Worm (Caenorhabditis elegans) whole organism, early embryonic: ENCODE measurements around the gene C25F9.11.

Source experiments
- B0310.2 ChIP-seq: sonication (generic microtip); optimal IDR thresholded peaks from 2 replicates; lab custom pipeline; 2016; ENCODE audit warnings: mild to moderate bottlenecking, missing genetic modification characterization, missing compliant biosample characterization
- F13C5.2 ChIP-seq: sonication (generic microtip); optimal IDR thresholded peaks from 2 replicates; lab custom pipeline; 2017; ENCODE audit warnings: mild to moderate bottlenecking, missing genetic modification characterization, inconsistent platforms, missing compliant biosample characterization
- aly-1 ChIP-seq: sonication (generic microtip); optimal IDR thresholded peaks from 2 replicates; lab custom pipeline; 2016; ENCODE audit warnings: missing genetic modification characterization, missing compliant biosample characterization
- ama-1 ChIP-seq: fragments of 150-350 bp; optimal IDR thresholded peaks from 2 replicates; lab custom pipeline; 2014
- ceh-13 ChIP-seq: fragments of 200-800 bp; sonication (Bioruptor generic); optimal IDR thresholded peaks from 2 replicates; lab custom pipeline; 2018; ENCODE audit warnings: mild to moderate bottlenecking, missing genetic modification characterization, missing compliant biosample characterization
- ceh-36 ChIP-seq: sonication (generic microtip); optimal IDR thresholded peaks from 2 replicates; lab custom pipeline; 2016; ENCODE audit warnings: missing genetic modification characterization, inconsistent platforms, missing compliant biosample characterization
- ets-7 ChIP-seq: sonication (generic microtip); optimal IDR thresholded peaks from 2 replicates; lab custom pipeline; 2016; ENCODE audit warnings: missing genotype, missing genetic modification characterization, missing compliant biosample characterization
- flt-1 ChIP-seq: fragments of 200-800 bp; sonication (Bioruptor generic); IDR thresholded peaks from 2 replicates; pipeline ENCODE4 v1.3.6; 2022; ENCODE audit warnings: missing genetic modification characterization, missing compliant biosample characterization
- hmbx-1 ChIP-seq: sonication (generic microtip); optimal IDR thresholded peaks from 2 replicates; lab custom pipeline; 2016; ENCODE audit warnings: mild to moderate bottlenecking, missing genetic modification characterization, missing compliant biosample characterization
- hmg-4 ChIP-seq: fragments of 200-800 bp; sonication (Bioruptor generic); optimal IDR thresholded peaks from 2 replicates; lab custom pipeline; 2018; ENCODE audit warnings: mild to moderate bottlenecking, missing genetic modification characterization, missing compliant biosample characterization
- hnd-1 ChIP-seq: sonication (generic microtip); optimal IDR thresholded peaks from 2 replicates; lab custom pipeline; 2016; ENCODE audit warnings: missing genetic modification characterization, missing compliant biosample characterization
- pes-1 ChIP-seq: fragments of 200-800 bp; sonication (Bioruptor generic); IDR thresholded peaks from 2 replicates; pipeline ENCODE4 v1.3.6; 2022; ENCODE audit warnings: missing genetic modification reagents, missing genetic modification characterization, missing compliant biosample characterization
- scrt-1 ChIP-seq: fragments of 200-800 bp; sonication (Bioruptor generic); IDR thresholded peaks from 2 replicates; pipeline ENCODE4 v1.3.6; 2022; ENCODE audit warnings: missing genetic modification characterization, missing compliant biosample characterization
- sea-1 ChIP-seq: fragments of 200-800 bp; sonication (Bioruptor generic); conservative IDR thresholded peaks from 2 replicates; pipeline ENCODE4 v1.3.6; 2022; ENCODE audit warnings: missing genetic modification characterization, missing compliant biosample characterization
- tbx-11 ChIP-seq: fragments of 200-800 bp; sonication (Bioruptor generic); IDR thresholded peaks from 2 replicates; pipeline ENCODE4 v1.3.6; 2022; ENCODE audit warnings: missing genetic modification characterization, missing compliant biosample characterization
- tbx-37 ChIP-seq: fragments of 200-800 bp; sonication (Bioruptor generic); conservative IDR thresholded peaks from 2 replicates; pipeline ENCODE4 v1.3.6; 2022; ENCODE audit warnings: missing genetic modification reagents, missing genetic modification characterization, missing compliant biosample characterization
- tra-4 ChIP-seq: sonication (generic microtip); optimal IDR thresholded peaks from 2 replicates; lab custom pipeline; 2017; ENCODE audit warnings: missing genetic modification characterization, missing compliant biosample characterization

The C25F9.11 gene

DNA sequence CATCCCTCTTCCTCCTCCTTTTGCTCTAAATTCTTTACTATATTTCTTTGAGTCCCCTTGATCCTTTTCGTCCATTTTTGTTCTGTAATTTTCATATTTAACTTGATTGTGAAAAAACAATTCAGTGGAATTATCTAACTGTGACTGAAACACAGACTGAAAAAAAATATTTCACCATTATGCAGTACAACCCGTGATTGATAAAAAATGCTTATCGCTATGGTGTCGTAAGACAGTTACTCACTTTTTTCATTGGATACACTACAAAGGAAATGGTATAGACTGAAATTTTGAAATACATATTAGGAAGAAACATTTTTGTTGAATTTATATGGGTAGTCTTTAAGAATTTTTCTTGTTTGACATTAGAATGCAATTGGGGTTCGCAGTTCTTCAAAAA lies 34.7 kb upstream of the C25F9.11 start, which contains the start of gene Y43F8B.23:
Gene Y43F8B.23 (minus strand): TSS at position 75 of the 400 bp plus-strand sequence.
- TF ChIP-seq hmbx-1 (no peak), flt-1 (GFP tag; lab: Robert Waterston, UW) (no peak), ceh-13 (GFP tag; lab: Kevin White, UChicago) (no peak), ceh-36 (no peak), tra-4 (tag; lab: Kevin White, UChicago) (no peak), hmg-4 (GFP tag; lab: Kevin White, UChicago) (no peak), aly-1 (tag; lab: Kevin White, UChicago) (no peak), B0310.2 (tag; lab: Kevin White, UChicago) (no peak), sea-1 (GFP tag; lab: Robert Waterston, UW) (no peak), F13C5.2 (no peak), ets-7 (tag; lab: Kevin White, UChicago) (no peak), scrt-1 (no peak), tbx-37 (GFP tag; lab: Robert Waterston, UW) (no peak), pes-1 (GFP tag; lab: Robert Waterston, UW) (no peak), ama-1 (lab: Kevin White, UChicago) (no peak)

DNA sequence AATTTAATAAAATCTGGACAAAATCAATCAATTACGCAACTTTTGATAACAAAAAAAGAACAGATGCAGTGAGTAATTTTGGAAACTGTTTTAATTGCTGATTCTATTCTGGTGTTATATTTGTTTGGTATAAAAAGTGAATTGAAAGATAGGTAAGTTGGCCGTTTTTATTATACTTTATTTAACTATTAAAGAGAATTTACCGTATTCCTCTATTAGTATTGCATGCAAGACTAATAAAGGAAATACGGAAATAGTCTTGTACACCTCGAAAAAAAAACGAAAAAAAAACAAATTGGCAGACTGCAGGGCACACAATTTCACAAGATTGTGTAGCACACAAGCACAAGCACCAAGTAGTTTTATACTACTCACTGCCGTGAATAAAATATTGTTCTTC lies 29.7 kb upstream of the C25F9.11 start, which contains the start of gene Y43F8B.25:
Gene Y43F8B.25 (plus strand): TSS at position 301 of the 400 bp plus-strand sequence.
- TF ChIP-seq ama-1 (lab: Kevin White, UChicago) (no peak), ceh-13 (GFP tag; lab: Kevin White, UChicago) (no peak), ets-7 (tag; lab: Kevin White, UChicago) (no peak), tra-4 (tag; lab: Kevin White, UChicago) (no peak), hmbx-1 (no peak), pes-1 (GFP tag; lab: Robert Waterston, UW) (no peak), hnd-1 (tag; lab: Kevin White, UChicago) (no peak), sea-1 (GFP tag; lab: Robert Waterston, UW) (no peak), F13C5.2 (no peak), tbx-37 (GFP tag; lab: Robert Waterston, UW) (no peak), hmg-4 (GFP tag; lab: Kevin White, UChicago) (no peak), flt-1 (GFP tag; lab: Robert Waterston, UW) (no peak), B0310.2 (tag; lab: Kevin White, UChicago) (no peak), scrt-1 (no peak), ceh-36 (no peak), aly-1 (tag; lab: Kevin White, UChicago) (no peak), tbx-11 (GFP tag; lab: Robert Waterston, UW) (no peak)

DNA sequence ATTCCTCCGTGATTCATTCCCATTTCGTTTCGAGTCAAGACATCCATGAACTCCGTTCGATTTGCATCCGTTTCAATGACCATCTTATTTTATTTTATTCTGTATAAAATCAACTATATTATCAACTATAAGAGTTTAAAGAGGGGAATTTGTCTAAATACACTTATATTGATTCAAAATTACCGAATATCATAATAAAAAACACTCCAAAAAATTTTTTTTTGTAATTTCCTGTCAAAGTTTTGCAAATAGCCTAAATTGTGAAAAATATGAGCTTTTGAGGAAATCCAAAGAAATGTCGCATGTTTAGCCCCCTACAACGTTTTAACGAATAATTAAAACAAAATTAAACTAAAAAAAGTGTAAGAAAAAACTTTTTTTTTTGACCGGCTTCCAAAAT lies 29.1 kb upstream of the C25F9.11 start, which contains the start of gene Y43F8B.15:
Gene Y43F8B.15 (minus strand): TSS at position 101 of the 400 bp plus-strand sequence.
- TF ChIP-seq aly-1 (tag; lab: Kevin White, UChicago) (no peak), hmbx-1 (no peak), pes-1 (GFP tag; lab: Robert Waterston, UW) (no peak), B0310.2 (tag; lab: Kevin White, UChicago) (no peak), ceh-13 (GFP tag; lab: Kevin White, UChicago) (no peak), tbx-11 (GFP tag; lab: Robert Waterston, UW) (no peak), F13C5.2 (no peak), sea-1 (GFP tag; lab: Robert Waterston, UW) (no peak), ceh-36 (no peak), ama-1 (lab: Kevin White, UChicago) (no peak), hmg-4 (GFP tag; lab: Kevin White, UChicago) (no peak), tra-4 (tag; lab: Kevin White, UChicago) (no peak), scrt-1 (no peak), ets-7 (tag; lab: Kevin White, UChicago) (no peak), tbx-37 (GFP tag; lab: Robert Waterston, UW) (no peak), flt-1 (GFP tag; lab: Robert Waterston, UW) (no peak), hnd-1 (tag; lab: Kevin White, UChicago) (no peak)

DNA sequence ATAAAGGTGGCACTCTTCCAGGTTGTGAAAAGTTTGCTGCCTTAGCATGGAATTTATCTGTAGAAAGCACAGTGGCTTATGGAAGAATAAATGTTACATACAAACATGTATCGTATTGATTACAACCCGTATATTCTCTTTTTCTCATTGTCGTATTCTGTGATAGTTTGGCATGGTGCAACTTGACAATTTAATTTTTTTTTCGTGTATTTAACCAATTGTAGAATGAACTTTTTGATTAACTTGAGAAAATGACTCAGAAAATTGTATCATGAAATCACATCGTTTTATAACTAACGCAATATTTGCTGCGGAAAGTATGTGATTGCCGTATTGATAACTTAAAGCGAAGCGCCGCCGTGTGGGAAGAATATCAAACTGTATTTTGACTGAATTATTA lies 24.2 kb upstream of the C25F9.11 start, which contains the start of gene Y43F8B.24:
Gene Y43F8B.24 (plus strand): TSS at position 301 of the 400 bp plus-strand sequence.
- TF ChIP-seq ets-7 (tag; lab: Kevin White, UChicago), result no peak
- no peak for TF ChIP-seq sea-1 (GFP tag; lab: Robert Waterston, UW)

DNA sequence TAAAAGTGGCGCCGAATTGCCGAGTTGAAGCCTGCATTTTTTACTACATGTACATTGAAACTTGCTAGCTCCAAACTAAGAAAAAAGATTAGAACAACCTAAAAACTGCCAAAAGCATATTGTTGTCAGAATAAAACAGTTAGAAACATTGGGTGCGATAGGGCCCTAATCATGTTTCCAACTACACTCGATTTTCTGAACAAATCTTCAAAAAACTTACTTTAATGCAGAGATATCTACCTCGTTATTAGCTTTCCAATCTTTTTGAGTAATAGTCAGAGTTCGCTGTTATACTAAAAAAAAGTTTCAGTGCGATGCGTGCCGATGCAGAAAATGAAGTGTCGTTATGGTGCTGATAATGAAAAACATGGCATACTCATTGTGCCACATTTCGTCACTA lies 22.8 kb upstream of the C25F9.11 start, which contains the start of the genes Y43F8B.13 and Y43F8B.14:
Gene Y43F8B.13 (plus strand): TSS at position 301 of the 400 bp plus-strand sequence.
Gene Y43F8B.14 (minus strand): TSS at position 322 of the 400 bp plus-strand sequence.
- TF ChIP-seq sea-1 (GFP tag; lab: Robert Waterston, UW) (no peak), pes-1 (GFP tag; lab: Robert Waterston, UW) (no peak), tbx-37 (GFP tag; lab: Robert Waterston, UW) (no peak), tra-4 (tag; lab: Kevin White, UChicago) (no peak), ceh-36 (no peak), scrt-1 (no peak), hnd-1 (tag; lab: Kevin White, UChicago) (no peak), tbx-11 (GFP tag; lab: Robert Waterston, UW) (no peak), ama-1 (lab: Kevin White, UChicago) (no peak), flt-1 (GFP tag; lab: Robert Waterston, UW) (no peak), hmbx-1 (no peak), aly-1 (tag; lab: Kevin White, UChicago) (no peak), hmg-4 (GFP tag; lab: Kevin White, UChicago) (no peak), F13C5.2 (no peak), B0310.2 (tag; lab: Kevin White, UChicago) (no peak)

DNA sequence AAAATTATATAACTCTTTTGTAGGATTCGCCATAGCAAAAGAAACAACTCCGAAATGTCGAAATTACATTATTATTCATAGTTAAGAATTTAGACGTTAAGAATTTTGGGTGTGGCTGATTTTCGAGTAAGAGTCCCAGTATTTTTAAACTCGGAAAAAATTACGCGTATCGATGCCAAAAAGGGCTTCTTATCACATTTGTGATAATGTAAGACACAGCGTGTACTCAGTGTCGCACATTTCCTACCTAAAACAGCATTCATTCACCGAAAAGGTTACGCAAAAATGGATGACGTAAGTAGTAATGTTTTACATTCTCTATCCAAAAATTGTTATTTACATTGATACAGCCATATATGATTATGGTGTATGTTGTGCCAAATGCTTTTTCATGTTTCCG lies 16.7 kb upstream of the C25F9.11 start, which contains the start of gene M04C3.5:
Gene M04C3.5 (plus strand): TSS at position 190 of the 400 bp plus-strand sequence.
- no peak for TF ChIP-seq tbx-37 (GFP tag; lab: Robert Waterston, UW)
- no peak for TF ChIP-seq ama-1 (lab: Kevin White, UChicago)
- TF ChIP-seq hmg-4 (GFP tag; lab: Kevin White, UChicago), result no peak
- no peak for TF ChIP-seq ceh-13 (GFP tag; lab: Kevin White, UChicago)
- TF ChIP-seq hmbx-1, result no peak
- TF ChIP-seq ets-7 (tag; lab: Kevin White, UChicago), result no peak
- no peak for TF ChIP-seq flt-1 (GFP tag; lab: Robert Waterston, UW)
- TF ChIP-seq tra-4 (tag; lab: Kevin White, UChicago), result no peak
- TF ChIP-seq tbx-11 (GFP tag; lab: Robert Waterston, UW), result no peak
- TF ChIP-seq B0310.2 (tag; lab: Kevin White, UChicago), result no peak
- TF ChIP-seq F13C5.2, result no peak
